Worm (Caenorhabditis elegans): ENCODE data around the gene T08G5.3.
"Not testable (repeated sequence)": the region's sequence is repeated elsewhere in the genome, so short reads cannot be mapped to it uniquely, and the experiment has no call there.

ce11 chrV:14049274-14049673 is 22.0 kb upstream of the T08G5.3 start, which contains the start of gene F58D12.1:
- not testable (repeated sequence) for TF ChIP-seq nhr-11 (tag; optimal IDR thresholded peaks at IDR 0.05); tbx-7 (tag; optimal IDR thresholded peaks at IDR 0.05); mec-3 (tag; optimal IDR thresholded peaks at IDR 0.05; ENCODE audit: borderline replicate concordance); ceh-22 (tag; optimal IDR thresholded peaks at IDR 0.05); ztf-16 (tag; optimal IDR thresholded peaks at IDR 0.05); ceh-14 (tag; optimal IDR thresholded peaks at IDR 0.05)
